Fruit fly (Drosophila melanogaster): Measurements from ENCODE around the gene Act5C.

DNA sequence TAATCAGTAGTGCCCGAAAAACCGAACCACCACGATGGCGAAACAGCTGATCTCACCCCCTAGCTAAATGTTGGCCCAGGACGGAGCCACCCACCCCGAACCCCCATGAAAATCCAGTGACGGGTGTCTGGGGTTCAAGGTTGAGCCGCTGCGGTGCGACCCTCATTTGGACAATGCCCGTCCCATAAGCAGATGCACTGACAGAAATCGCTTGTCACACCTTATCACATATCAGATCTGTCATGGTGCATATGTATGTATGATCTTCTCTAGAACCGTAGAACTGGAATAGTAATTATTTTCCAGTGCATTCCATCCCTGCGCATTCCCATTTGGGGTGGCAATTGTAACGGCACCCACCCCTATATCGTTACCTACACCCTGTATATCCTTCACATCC, 11.7 kb upstream of the Act5C start:
- TF ChIP-seq fd59A (GFP tag; optimal IDR thresholded peaks at IDR 0.05) (no peak), Met (GFP tag; optimal IDR thresholded peaks at IDR 0.05) (peak; percentile 47)
